Fruit fly (Drosophila melanogaster) Kc167 (cell line): ENCODE data around the gene CG43725.

Experiments
- Myc ChIP-seq: fragments of >200 bp; optimal IDR thresholded peaks from 2 replicates; lab custom pipeline; 2017; ENCODE audit warnings: missing external identifiers
- Sin3A ChIP-seq: fragments of >200 bp; optimal IDR thresholded peaks from 2 replicates; lab custom pipeline; 2018; ENCODE audit warnings: missing external identifiers
- h ChIP-seq: fragments of >200 bp; optimal IDR thresholded peaks from 3 replicates; lab custom pipeline; 2018; ENCODE audit warnings: missing external identifiers
- insv ChIP-seq: fragments of >200 bp; optimal IDR thresholded peaks from 3 replicates; lab custom pipeline; 2018; ENCODE audit warnings: missing external identifiers
- psq ChIP-seq: fragments of >200 bp; optimal IDR thresholded peaks from 2 replicates; lab custom pipeline; 2017; ENCODE audit warnings: missing external identifiers
- ttk ChIP-seq: sonication (Bioruptor generic); optimal IDR thresholded peaks from 2 replicates; lab custom pipeline; 2017; ENCODE audit warnings: missing external identifiers

CG43725 gene

DNA sequence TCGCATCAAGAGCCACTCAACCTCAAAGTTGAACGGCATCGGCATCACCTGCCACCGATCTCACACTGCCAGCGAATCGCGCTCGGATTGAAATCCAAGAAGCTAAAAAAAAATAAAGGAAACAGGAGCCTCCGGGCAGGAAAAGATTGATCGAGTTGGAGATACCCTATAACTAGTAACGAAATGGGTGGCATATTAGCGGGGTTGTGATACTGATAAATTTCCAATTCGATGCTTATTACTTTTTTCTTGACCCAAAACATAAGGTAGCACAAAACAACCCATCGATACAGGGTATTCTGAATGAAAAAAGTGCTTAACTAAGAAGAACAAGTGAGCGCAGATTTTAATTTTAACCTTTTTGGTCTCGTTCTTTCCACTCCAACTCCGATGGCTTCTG is 3.1 kb upstream of the CG43725 start:
- no peak for TF ChIP-seq psq
- no peak for TF ChIP-seq ttk (lab: Kevin White, UChicago)
- TF ChIP-seq insv (lab: Kevin White, UChicago), result no peak
- no peak for TF ChIP-seq Myc
- no peak for TF ChIP-seq h (lab: Kevin White, UChicago)
- TF ChIP-seq Sin3A (lab: Kevin White, UChicago), result no peak

- no peak for TF ChIP-seq ttk (lab: Kevin White, UChicago)
- TF ChIP-seq psq, result no peak
- no peak for TF ChIP-seq insv (lab: Kevin White, UChicago)
- no peak for TF ChIP-seq h (lab: Kevin White, UChicago)
- TF ChIP-seq Sin3A (lab: Kevin White, UChicago), result no peak
- no peak for TF ChIP-seq Myc
Observed at dm6 chr2L:11072880-11073279, 2.4 kb upstream of the CG43725 start.

DNA sequence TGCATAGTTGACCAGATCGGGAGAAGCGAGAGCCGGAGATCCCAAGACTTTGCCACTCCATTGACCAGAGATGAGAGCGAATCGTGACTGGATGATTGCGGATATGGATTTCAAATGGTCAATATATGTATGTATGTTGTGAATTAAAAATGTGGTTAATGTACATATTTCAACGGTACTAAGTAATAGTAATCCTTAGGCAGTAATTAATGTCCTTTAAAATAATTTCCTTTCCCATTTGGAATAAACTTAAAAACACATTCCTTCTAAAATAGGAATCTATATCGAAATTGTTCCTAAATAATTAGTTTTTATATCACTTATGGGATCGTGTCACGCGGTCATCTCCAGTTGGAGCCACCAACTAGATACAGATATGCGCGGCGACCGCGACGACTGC is 1.4 kb upstream of the CG43725 start:
- TF ChIP-seq h (lab: Kevin White, UChicago) (no peak), ttk (lab: Kevin White, UChicago) (no peak), Myc (no peak), Sin3A (lab: Kevin White, UChicago) (no peak), psq (no peak), insv (lab: Kevin White, UChicago) (no peak)

DNA sequence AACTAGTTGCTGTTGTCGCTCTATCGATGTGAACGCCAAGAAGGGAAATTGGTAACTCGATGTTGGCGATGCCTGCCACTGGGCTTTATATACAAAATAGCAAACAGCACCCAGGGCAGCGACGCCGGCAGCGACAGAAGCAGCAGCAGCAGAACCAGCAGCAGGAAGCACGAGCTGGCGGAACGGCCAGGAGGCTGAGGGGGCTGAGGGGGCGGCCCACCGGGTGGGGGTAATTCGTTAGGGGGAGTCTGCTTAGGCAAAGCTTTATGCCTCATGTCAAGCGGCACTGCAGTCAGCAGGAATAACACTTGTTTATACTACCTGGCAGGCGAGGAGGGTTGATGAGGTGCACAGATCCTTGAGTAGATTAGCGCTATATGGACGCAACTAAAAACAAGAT is 6.0 kb downstream of the CG43725 start, which contains the start of gene AstC:
Gene AstC (minus strand): TSS at position 63 of the 400 bp plus-strand sequence.
- TF ChIP-seq ttk (lab: Kevin White, UChicago) (no peak), h (lab: Kevin White, UChicago) (no peak), insv (lab: Kevin White, UChicago) (no peak), Sin3A (lab: Kevin White, UChicago) (no peak), psq (no peak), Myc (no peak)

- TF ChIP-seq ttk (lab: Kevin White, UChicago) (no peak), psq (no peak), insv (lab: Kevin White, UChicago) (no peak), Myc (no peak), h (lab: Kevin White, UChicago) (no peak), Sin3A (lab: Kevin White, UChicago) (no peak)
Observed at dm6 chr2L:11082025-11082424, 6.7 kb downstream of the CG43725 start.

- no peak for TF ChIP-seq Myc
- no peak for TF ChIP-seq psq
- no peak for TF ChIP-seq insv (lab: Kevin White, UChicago)
- TF ChIP-seq ttk (lab: Kevin White, UChicago), result no peak
- no peak for TF ChIP-seq Sin3A (lab: Kevin White, UChicago)
- no peak for TF ChIP-seq h (lab: Kevin White, UChicago)
Observed at dm6 chr2L:11085129-11085528, 9.8 kb downstream of the CG43725 start, which contains the start of gene AstCC. TSS of gene AstCC (minus strand) at chr2L:11085229.

DNA sequence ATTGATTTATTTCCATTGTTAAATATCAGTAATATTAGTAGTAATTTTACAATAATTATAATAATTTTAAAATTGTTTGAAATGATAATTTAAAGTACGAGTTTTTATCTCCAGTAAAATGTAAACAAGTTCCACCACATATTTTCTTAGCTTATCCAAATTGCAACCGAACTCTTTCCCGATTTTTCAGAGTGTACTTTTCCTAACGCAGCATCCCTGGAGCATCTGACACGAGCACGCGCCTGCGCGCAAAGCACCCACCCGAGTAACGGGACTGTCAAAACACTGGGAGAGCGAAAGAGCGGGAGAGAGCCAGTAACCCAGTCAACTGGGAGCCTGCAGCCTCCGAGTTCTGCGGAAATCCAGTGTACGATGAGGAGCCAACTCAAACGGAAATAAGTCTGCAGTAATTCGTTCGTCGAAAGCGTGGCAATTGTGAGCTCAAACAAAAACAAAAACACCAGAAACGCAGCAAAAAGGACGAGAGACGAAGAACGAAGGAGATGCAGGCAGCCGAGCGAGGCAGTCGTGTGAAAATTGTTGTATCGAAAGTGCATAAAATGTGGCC is 11.1 kb downstream of the CG43725 start, which contains the start of gene CG16854:
Gene CG16854 (plus strand): TSS at position 365 of the 568 bp plus-strand sequence.
- TF ChIP-seq h (lab: Kevin White, UChicago), result no peak
- no peak for TF ChIP-seq insv (lab: Kevin White, UChicago)
- TF ChIP-seq Myc, result no peak
- no peak for TF ChIP-seq ttk (lab: Kevin White, UChicago)
- TF ChIP-seq Sin3A (lab: Kevin White, UChicago), result no peak
- no peak for TF ChIP-seq psq

dm6 chr2L:11091111-11091510 is 15.8 kb downstream of the CG43725 start, which contains the start of gene Wdr59:
TSS of gene Wdr59 (plus strand) at chr2L:11091444.
- TF ChIP-seq ttk (lab: Kevin White, UChicago) (no peak), insv (lab: Kevin White, UChicago) (no peak), psq (no peak), Myc (no peak)

DNA sequence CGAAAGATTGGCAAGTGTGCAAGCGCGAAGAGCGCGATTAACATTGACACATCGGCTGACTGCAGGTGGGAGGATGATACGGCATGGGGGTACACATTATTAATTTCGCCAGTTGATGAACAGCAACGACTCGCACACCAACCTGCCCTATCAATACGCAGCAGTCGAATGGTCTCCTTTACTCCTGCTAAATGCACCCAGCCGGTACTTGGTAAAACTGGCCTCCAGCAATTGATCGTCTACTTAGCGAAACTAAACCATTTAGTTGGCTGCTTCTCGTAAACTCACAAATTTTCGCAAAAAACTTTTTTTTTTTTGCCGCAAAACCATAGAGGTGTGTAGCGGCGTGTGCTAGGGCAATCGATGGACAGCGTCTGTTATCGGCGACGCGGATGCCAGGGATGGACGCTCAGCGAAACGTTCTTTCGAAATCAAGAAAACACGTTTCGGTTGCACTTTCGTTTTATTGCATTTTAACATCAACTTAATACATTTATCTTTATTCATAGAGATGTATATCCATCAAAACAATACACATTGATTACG is 25.3 kb downstream of the CG43725 start, which contains the start of gene Ge-1:
Gene Ge-1 (minus strand): TSS at position 373 of the 546 bp plus-strand sequence.
- no peak for TF ChIP-seq Sin3A (lab: Kevin White, UChicago)
- no peak for TF ChIP-seq psq
- TF ChIP-seq Myc, result no peak
- no peak for TF ChIP-seq ttk (lab: Kevin White, UChicago)
- no peak for TF ChIP-seq h (lab: Kevin White, UChicago)
- no peak for TF ChIP-seq insv (lab: Kevin White, UChicago)

DNA sequence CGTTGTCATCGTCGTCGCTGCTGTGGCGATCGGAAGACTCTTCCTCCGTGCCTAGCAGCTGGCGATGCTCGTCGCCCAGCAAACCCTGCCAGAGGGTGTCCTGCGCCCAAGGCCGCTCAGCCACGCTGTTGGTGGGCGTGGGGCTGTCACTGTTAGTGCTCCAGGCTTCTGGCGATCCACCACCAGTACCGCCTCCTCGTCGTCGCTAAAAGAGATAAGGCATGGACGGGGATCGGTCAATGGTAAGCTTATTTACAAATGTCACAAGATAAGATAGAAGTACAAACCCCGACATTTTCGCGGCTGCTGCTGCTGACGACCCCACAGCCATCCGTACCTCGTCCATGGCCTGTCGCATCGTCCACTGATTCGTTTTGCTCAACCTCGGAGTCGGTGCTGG is 30.0 kb downstream of the CG43725 start:
- TF ChIP-seq ttk (lab: Kevin White, UChicago), result no peak
- no peak for TF ChIP-seq psq

- TF ChIP-seq h (lab: Kevin White, UChicago) (peak; percentile 34), Sin3A (lab: Kevin White, UChicago) (no peak), Myc (no peak), insv (lab: Kevin White, UChicago) (no peak), ttk (lab: Kevin White, UChicago) (no peak), psq (no peak)
Observed at dm6 chr2L:11106562-11106962, 31.2 kb downstream of the CG43725 start, which contains the start of gene Reps. TSS of gene Reps (minus strand) at chr2L:11106645.

DNA sequence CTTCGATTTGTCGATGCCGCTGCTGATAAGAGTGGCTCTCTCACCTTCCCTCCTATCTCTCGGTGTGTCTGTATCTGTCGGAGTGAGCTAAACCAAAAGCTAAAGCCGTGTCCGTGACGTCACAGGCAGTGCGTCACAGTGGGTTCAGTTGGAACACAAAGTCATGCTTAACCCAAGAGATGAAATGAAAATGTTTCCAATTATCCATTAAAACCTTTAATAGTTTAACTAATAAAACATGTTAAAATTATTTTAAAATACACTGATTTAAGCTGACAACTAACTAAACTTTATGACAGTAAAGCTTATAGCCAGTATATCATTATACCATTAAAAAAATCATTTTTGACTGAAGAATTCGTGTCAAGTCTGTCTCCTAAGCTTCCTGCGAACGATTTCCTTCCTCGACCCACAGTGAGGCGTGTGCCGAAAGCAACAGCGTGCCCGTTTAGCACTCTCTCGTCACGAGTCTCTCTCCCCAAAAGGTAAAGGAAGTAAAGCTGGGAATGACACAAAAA is 37.8 kb downstream of the CG43725 start, which contains the start of gene Idua:
Gene Idua (minus strand): TSS at position 51 of the 518 bp plus-strand sequence.
- TF ChIP-seq psq (no peak), h (lab: Kevin White, UChicago) (no peak), Sin3A (lab: Kevin White, UChicago) (no peak), ttk (lab: Kevin White, UChicago) (no peak), Myc (no peak), insv (lab: Kevin White, UChicago) (no peak)
